Fruit fly (Drosophila melanogaster) whole organism, embryonic: ENCODE measurements around the gene RpS3.

Source experiments
- Aef1 ChIP-seq: fragments of 200-800 bp; sonication (Bioruptor generic); IDR thresholded peaks from 3 replicates; pipeline ENCODE4 v1.3.6; 2022; ENCODE audit warnings: missing biosample characterization, missing genetic modification characterization
- Blimp-1 ChIP-seq: fragments of 200-800 bp; sonication (Bioruptor generic); optimal IDR thresholded peaks from 3 replicates; lab custom pipeline; 2018; ENCODE audit warnings: missing biosample characterization, missing genetic modification characterization, mild to moderate bottlenecking, moderate library complexity, missing genetic modification reagents
- C15 ChIP-seq: fragments of 200-800 bp; sonication (Bioruptor generic); IDR thresholded peaks from 3 replicates; pipeline ENCODE4 v1.3.6; 2022; ENCODE audit warnings: missing biosample characterization, missing genetic modification characterization
- CG1024 ChIP-seq: fragments of 200-800 bp; sonication (Bioruptor generic); IDR thresholded peaks from 2 replicates; pipeline ENCODE4 v1.3.6; 2022; ENCODE audit warnings: missing biosample characterization, missing genetic modification characterization
- CG10979 ChIP-seq: fragments of 200-800 bp; sonication (Bioruptor generic); optimal IDR thresholded peaks from 2 replicates; lab custom pipeline; 2018; ENCODE audit warnings: missing biosample characterization, mild to moderate bottlenecking, missing genetic modification characterization, moderate library complexity
- CG11398 ChIP-seq: fragments of 200-800 bp; sonication (Bioruptor generic); optimal IDR thresholded peaks from 2 replicates; lab custom pipeline; 2016; ENCODE audit warnings: missing biosample characterization, missing genetic modification characterization
- CG11696 ChIP-seq: fragments of 200-800 bp; sonication (Bioruptor generic); IDR thresholded peaks from 2 replicates; pipeline ENCODE4 v1.3.6; 2022; ENCODE audit warnings: missing biosample characterization, missing genetic modification characterization
- CG12391 ChIP-seq: fragments of 200-800 bp; sonication (Bioruptor generic); optimal IDR thresholded peaks from 3 replicates; lab custom pipeline; 2018; ENCODE audit warnings: missing biosample characterization, mild to moderate bottlenecking, missing genetic modification characterization, moderate library complexity
- CG12659 ChIP-seq: fragments of 200-800 bp; sonication (Bioruptor generic); optimal IDR thresholded peaks from 3 replicates; lab custom pipeline; 2017; ENCODE audit warnings: mild to moderate bottlenecking, missing biosample characterization, missing genetic modification reagents, missing genetic modification characterization
- CG14860 ChIP-seq: fragments of 200-800 bp; sonication (Bioruptor generic); IDR thresholded peaks from 3 replicates; pipeline ENCODE4 v1.3.6; 2022; ENCODE audit warnings: missing biosample characterization, missing genetic modification characterization; ENCODE audit not compliant: partially characterized antibody
- CG15696 ChIP-seq: fragments of 200-800 bp; sonication (Bioruptor generic); optimal IDR thresholded peaks from 2 replicates; lab custom pipeline; 2019; ENCODE audit warnings: missing biosample characterization, mild to moderate bottlenecking, missing genetic modification characterization, moderate library complexity
- CG17829 ChIP-seq: fragments of 200-800 bp; optimal IDR thresholded peaks from 2 replicates; lab custom pipeline; 2019; ENCODE audit warnings: missing biosample characterization, mild to moderate bottlenecking, missing genetic modification characterization, moderate library complexity
- CG18476 ChIP-seq: fragments of 200-800 bp; sonication (Bioruptor generic); optimal IDR thresholded peaks from 2 replicates; lab custom pipeline; 2016; ENCODE audit warnings: missing biosample characterization, mild to moderate bottlenecking, missing genetic modification characterization
- CG2889 ChIP-seq: fragments of 200-800 bp; sonication (Bioruptor generic); IDR thresholded peaks from 3 replicates; pipeline ENCODE4 v1.3.6; 2022; ENCODE audit warnings: missing biosample characterization, missing genetic modification characterization
- CG5953 ChIP-seq: fragments of 200-800 bp; sonication (Bioruptor generic); IDR thresholded peaks from 2 replicates; pipeline ENCODE4 v1.3.6; 2022; ENCODE audit warnings: missing biosample characterization, missing genetic modification characterization
- CG6791 ChIP-seq: fragments of 200-800 bp; sonication (Bioruptor generic); IDR thresholded peaks from 3 replicates; pipeline ENCODE4 v1.3.6; 2022; ENCODE audit warnings: missing biosample characterization, missing genetic modification characterization; ENCODE audit not compliant: partially characterized antibody
- CG7357 ChIP-seq: fragments of 200-800 bp; sonication (Bioruptor generic); IDR thresholded peaks from 3 replicates; pipeline ENCODE4 v1.3.6; 2022; ENCODE audit warnings: missing biosample characterization, missing genetic modification characterization
- CG7745 ChIP-seq: fragments of 200-800 bp; sonication (Bioruptor generic); optimal IDR thresholded peaks from 2 replicates; lab custom pipeline; 2018; ENCODE audit warnings: missing biosample characterization, mild to moderate bottlenecking, missing genetic modification characterization, moderate library complexity
- CG8089 ChIP-seq: fragments of 200-800 bp; sonication (Bioruptor generic); optimal IDR thresholded peaks from 3 replicates; lab custom pipeline; 2016; ENCODE audit warnings: missing biosample characterization, missing genetic modification characterization
- CG8290 ChIP-seq, 3 experiments: fragments of 200-800 bp; sonication (Bioruptor generic); optimal IDR thresholded peaks; 2 replicates each; lab custom pipeline; 2016 to 2019; ENCODE audit warnings: missing biosample characterization in 3 of 3, missing genetic modification characterization in 3 of 3, mild to moderate bottlenecking in 2 of 3, moderate library complexity in 1 of 3
- CG8359 ChIP-seq: fragments of 200-800 bp; sonication (Bioruptor generic); optimal IDR thresholded peaks from 2 replicates; lab custom pipeline; 2017; ENCODE audit warnings: missing biosample characterization, mild to moderate bottlenecking, missing genetic modification characterization, borderline replicate concordance
- CG9727 ChIP-seq: fragments of 200-800 bp; sonication (Bioruptor generic); optimal IDR thresholded peaks from 3 replicates; lab custom pipeline; 2017; ENCODE audit warnings: missing biosample characterization, mild to moderate bottlenecking, missing genetic modification characterization
- CG9817 ChIP-seq: fragments of 200-800 bp; sonication (Bioruptor generic); optimal IDR thresholded peaks from 2 replicates; lab custom pipeline; 2018; ENCODE audit warnings: missing biosample characterization, mild to moderate bottlenecking, missing genetic modification characterization, moderate library complexity
- CHES-1-like ChIP-seq: fragments of 200-800 bp; sonication (Bioruptor generic); optimal IDR thresholded peaks from 2 replicates; lab custom pipeline; 2016; ENCODE audit warnings: missing biosample characterization, missing genetic modification characterization
- HLHmδ ChIP-seq: fragments of 200-800 bp; sonication (Bioruptor generic); optimal IDR thresholded peaks from 2 replicates; lab custom pipeline; 2018; ENCODE audit warnings: missing biosample characterization, mild to moderate bottlenecking, missing genetic modification characterization, moderate library complexity
- Kr ChIP-seq: fragments of 200-800 bp; sonication (Bioruptor generic); optimal IDR thresholded peaks from 2 replicates; lab custom pipeline; 2017; ENCODE audit warnings: missing biosample characterization, mild to moderate bottlenecking, missing genetic modification characterization
- Lhr ChIP-seq: fragments of 200-800 bp; sonication (Bioruptor generic); optimal IDR thresholded peaks from 3 replicates; lab custom pipeline; 2017; ENCODE audit warnings: mild to moderate bottlenecking, missing biosample characterization, missing genetic modification reagents, missing genetic modification characterization
- Lim3 ChIP-seq: fragments of 200-800 bp; sonication (Bioruptor generic); IDR thresholded peaks from 2 replicates; pipeline ENCODE4 v1.3.6; 2022; ENCODE audit warnings: missing biosample characterization, missing genetic modification characterization
- Max ChIP-seq: fragments of 200-800 bp; sonication (Bioruptor generic); optimal IDR thresholded peaks from 2 replicates; lab custom pipeline; 2016; ENCODE audit warnings: missing biosample characterization, mild to moderate bottlenecking, missing genetic modification characterization
- Poxn ChIP-seq: fragments of 200-800 bp; sonication (Bioruptor generic); IDR thresholded peaks from 2 replicates; pipeline ENCODE4 v1.3.6; 2022; ENCODE audit warnings: missing biosample characterization, missing genetic modification characterization
- Ptx1 ChIP-seq: fragments of 200-800 bp; sonication (Bioruptor generic); IDR thresholded peaks from 2 replicates; pipeline ENCODE4 v1.3.6; 2022; ENCODE audit warnings: missing biosample characterization, missing genetic modification characterization
- Sin3A ChIP-seq: fragments of >200 bp; optimal IDR thresholded peaks from 2 replicates; lab custom pipeline; 2018
- Stat92E ChIP-seq, 3 experiments: fragments of >200 bp in 2 of 3; fragments of 200-800 bp in 1 of 3; sonication (Bioruptor generic) in 1 of 3; optimal IDR thresholded peaks; 2 replicates each; lab custom pipeline; 2017 to 2019; ENCODE audit warnings: missing biosample characterization in 3 of 3, missing genetic modification characterization in 3 of 3, mild to moderate bottlenecking in 1 of 3, moderate library complexity in 1 of 3
- ara ChIP-seq: fragments of 200-800 bp; sonication (Bioruptor generic); IDR thresholded peaks from 2 replicates; pipeline ENCODE4 v1.3.6; 2022; ENCODE audit warnings: missing biosample characterization, missing genetic modification characterization
- bcd ChIP-seq: fragments of 200-800 bp; sonication (Bioruptor generic); optimal IDR thresholded peaks from 2 replicates; lab custom pipeline; 2017; ENCODE audit warnings: missing biosample characterization, mild to moderate bottlenecking, missing genetic modification characterization
- bigmax ChIP-seq: fragments of 200-800 bp; sonication (Bioruptor generic); optimal IDR thresholded peaks from 2 replicates; lab custom pipeline; 2018; ENCODE audit warnings: missing biosample characterization, mild to moderate bottlenecking, missing genetic modification characterization
- crp ChIP-seq, 2 experiments: fragments of 200-800 bp; sonication (Bioruptor generic); optimal IDR thresholded peaks; 2 replicates in 1 of 2; 3 replicates in 1 of 2; lab custom pipeline; 2017; ENCODE audit warnings: missing biosample characterization in 2 of 2, missing genetic modification characterization in 2 of 2, mild to moderate bottlenecking in 1 of 2, moderate library complexity in 1 of 2
- dimm ChIP-seq: fragments of 200-800 bp; sonication (Bioruptor generic); IDR thresholded peaks from 2 replicates; pipeline ENCODE4 v1.3.6; 2022; ENCODE audit warnings: missing biosample characterization, missing genetic modification characterization
- dm ChIP-seq: fragments of 200-800 bp; sonication (Bioruptor generic); optimal IDR thresholded peaks from 3 replicates; lab custom pipeline; 2016; ENCODE audit warnings: missing biosample characterization, missing genetic modification characterization
- fd64A ChIP-seq: fragments of 200-800 bp; sonication (Bioruptor generic); optimal IDR thresholded peaks from 3 replicates; lab custom pipeline; 2018; ENCODE audit warnings: missing biosample characterization, mild to moderate bottlenecking, missing genetic modification characterization
- grn ChIP-seq: fragments of 200-800 bp; sonication (Bioruptor generic); optimal IDR thresholded peaks from 3 replicates; lab custom pipeline; 2017; ENCODE audit warnings: missing biosample characterization, missing genetic modification characterization
- gsb-n ChIP-seq: fragments of 200-800 bp; sonication (Bioruptor generic); optimal IDR thresholded peaks from 3 replicates; lab custom pipeline; 2018; ENCODE audit warnings: missing biosample characterization, mild to moderate bottlenecking, missing genetic modification characterization
- kni ChIP-seq: fragments of 200-800 bp; sonication (Bioruptor generic); optimal IDR thresholded peaks from 3 replicates; lab custom pipeline; 2017; ENCODE audit warnings: mild to moderate bottlenecking, missing biosample characterization, missing genetic modification reagents, missing genetic modification characterization
- lab ChIP-seq: fragments of 200-800 bp; sonication (Bioruptor generic); optimal IDR thresholded peaks from 3 replicates; lab custom pipeline; 2017; ENCODE audit warnings: missing biosample characterization, missing genetic modification characterization, mild to moderate bottlenecking, moderate library complexity, missing genetic modification reagents
- org-1 ChIP-seq: fragments of 200-800 bp; sonication (Bioruptor generic); optimal IDR thresholded peaks from 2 replicates; lab custom pipeline; 2017; ENCODE audit warnings: missing biosample characterization, missing genetic modification characterization
- ro ChIP-seq: fragments of 200-800 bp; sonication (Bioruptor generic); IDR thresholded peaks from 2 replicates; pipeline ENCODE4 v1.3.6; 2022; ENCODE audit warnings: missing biosample characterization, missing genetic modification characterization
- sima ChIP-seq: fragments of 200-800 bp; sonication (Bioruptor generic); optimal IDR thresholded peaks from 2 replicates; lab custom pipeline; 2016; ENCODE audit warnings: missing biosample characterization, missing genetic modification characterization
- twi ChIP-seq: fragments of 200-800 bp; optimal IDR thresholded peaks from 2 replicates; lab custom pipeline; 2019; ENCODE audit warnings: missing biosample characterization, mild to moderate bottlenecking, missing genetic modification characterization, moderate library complexity
- tx ChIP-seq: fragments of 200-800 bp; sonication (Bioruptor generic); optimal IDR thresholded peaks from 2 replicates; lab custom pipeline; 2016; ENCODE audit warnings: missing biosample characterization, missing genetic modification characterization
- zen ChIP-seq: fragments of 200-800 bp; sonication (Bioruptor generic); optimal IDR thresholded peaks from 3 replicates; lab custom pipeline; 2018; ENCODE audit warnings: missing biosample characterization, mild to moderate bottlenecking, missing genetic modification characterization, moderate library complexity

RpS3 gene

dm6 chr3R:23358565-23359138 is at the start of gene RpS3 (continued):
- no peak for TF ChIP-seq grn (GFP tag; lab: Kevin White, UChicago)
- peak; percentile 32 for TF ChIP-seq CG9727 (GFP tag; lab: Kevin White, UChicago)
- no peak for TF ChIP-seq CG10979
- TF ChIP-seq Kr (GFP tag; lab: Kevin White, UChicago), result no peak
- no peak for TF ChIP-seq twi
- no peak for TF ChIP-seq Blimp-1 (GFP tag; lab: Kevin White, UChicago)
- no peak for TF ChIP-seq sima (GFP tag; lab: Kevin White, UChicago)
- TF ChIP-seq bcd (GFP tag; lab: Kevin White, UChicago), result peak; percentile 9
- TF ChIP-seq Poxn, result no peak
- TF ChIP-seq HLHmδ (GFP tag; lab: Kevin White, UChicago), result no peak
- TF ChIP-seq ara, result no peak
- TF ChIP-seq CG7745 (tag; lab: Kevin White, UChicago), result no peak
- peak; percentile 24 for TF ChIP-seq Sin3A (lab: Kevin White, UChicago)
- no peak for TF ChIP-seq crp (GFP tag; optimal IDR thresholded peaks at IDR 0.05; lab: Kevin White, UChicago)
- peak; percentile 23 for TF ChIP-seq CG8290 (GFP tag; optimal IDR thresholded peaks at IDR 0.05; lab: Kevin White, UChicago)
- TF ChIP-seq CG8290 (tag; optimal IDR thresholded peaks at IDR 0.05; lab: Kevin White, UChicago), result peak in 1 of 2 experiments; percentile 50
- TF ChIP-seq kni, result no peak
- no peak for TF ChIP-seq CG18476
- no peak for TF ChIP-seq CG6791
- TF ChIP-seq CG7357 (GFP tag; lab: Robert Waterston, UW), result no peak
- no peak for TF ChIP-seq CG11696 (GFP tag; lab: Robert Waterston, UW)
- TF ChIP-seq CG8359 (GFP tag; lab: Kevin White, UChicago), result peak; percentile 15
- no peak for TF ChIP-seq CG14860 (GFP tag; lab: Robert Waterston, UW)
- peak; percentile 99 for TF ChIP-seq bigmax (GFP tag; lab: Kevin White, UChicago)
- TF ChIP-seq CG12391 (tag; lab: Kevin White, UChicago), result peak; percentile 56
- no peak for TF ChIP-seq Lim3 (GFP tag; lab: Robert Waterston, UW)
- TF ChIP-seq CG2889 (GFP tag; lab: Robert Waterston, UW), result no peak
- TF ChIP-seq dm, result peak; percentile 99
- peak; percentile 86 for TF ChIP-seq Max
- no peak for TF ChIP-seq ro
- TF ChIP-seq CG5953 (GFP tag; lab: Robert Waterston, UW), result no peak
- no peak for TF ChIP-seq tx (GFP tag; lab: Kevin White, UChicago)
- peak in 1 of 3 experiments; percentile 40 for TF ChIP-seq Stat92E (GFP tag; optimal IDR thresholded peaks at IDR 0.05; lab: Kevin White, UChicago)
- TF ChIP-seq CG8089, result no peak
- TF ChIP-seq CG1024 (GFP tag; lab: Robert Waterston, UW), result no peak
- TF ChIP-seq dimm (GFP tag; lab: Robert Waterston, UW), result no peak
- no peak for TF ChIP-seq CG15696 (tag; lab: Kevin White, UChicago)
- no peak for TF ChIP-seq Aef1 (GFP tag; lab: Robert Waterston, UW)
- no peak for TF ChIP-seq gsb-n (tag; lab: Kevin White, UChicago)
- TF ChIP-seq org-1 (GFP tag; lab: Kevin White, UChicago), result no peak
- peak; percentile 54 for TF ChIP-seq lab (GFP tag; lab: Kevin White, UChicago)
- no peak for TF ChIP-seq fd64A (GFP tag; lab: Kevin White, UChicago)
- peak; percentile 66 for TF ChIP-seq Lhr
- no peak for TF ChIP-seq C15 (GFP tag; lab: Robert Waterston, UW)
- no peak for TF ChIP-seq Ptx1 (GFP tag; lab: Robert Waterston, UW)
- no peak for TF ChIP-seq CG11398
- peak; percentile 50 for TF ChIP-seq CG12659
- TF ChIP-seq zen (tag; lab: Kevin White, UChicago), result peak; percentile 29
- no peak for TF ChIP-seq CG9817 (tag; lab: Kevin White, UChicago)
- TF ChIP-seq CHES-1-like, result no peak
- peak; percentile 21 for TF ChIP-seq CG17829 (tag; lab: Kevin White, UChicago)
